Worm (Caenorhabditis elegans) whole organism, late embryonic: ENCODE measurements around the gene D2062.1.
"Not testable (repeated sequence)": the region's sequence is repeated elsewhere in the genome, so short reads cannot be mapped to it uniquely, and the experiment has no call there.

ENCODE experiments used
- F13H6.1 ChIP-seq: sonication (generic microtip); optimal IDR thresholded peaks from 2 replicates; lab custom pipeline; 2016; ENCODE audit warnings: missing genetic modification characterization, missing compliant biosample characterization
- K09A11.1 ChIP-seq: sonication (generic microtip); optimal IDR thresholded peaks from 2 replicates; lab custom pipeline; 2017; ENCODE audit warnings: antibody characterized with exemption, mild to moderate bottlenecking, missing genetic modification characterization, missing compliant biosample characterization; ENCODE audit not compliant: insufficient read depth
- Y22D7AL.16 ChIP-seq: sonication (generic microtip); optimal IDR thresholded peaks from 2 replicates; lab custom pipeline; 2016; ENCODE audit warnings: missing genetic modification characterization, missing compliant biosample characterization
- ceh-14 ChIP-seq: sonication (generic microtip); optimal IDR thresholded peaks from 2 replicates; lab custom pipeline; 2016; ENCODE audit warnings: missing genotype, missing genetic modification characterization, missing compliant biosample characterization
- ceh-18 ChIP-seq: sonication (generic microtip); optimal IDR thresholded peaks from 2 replicates; lab custom pipeline; 2016; ENCODE audit warnings: missing genetic modification characterization, missing compliant biosample characterization
- ceh-19 ChIP-seq: fragments of 200-800 bp; sonication (Bioruptor generic); optimal IDR thresholded peaks from 2 replicates; lab custom pipeline; 2018; ENCODE audit warnings: mild to moderate bottlenecking, missing genetic modification characterization, missing compliant biosample characterization
- ceh-2 ChIP-seq: sonication (generic microtip); optimal IDR thresholded peaks from 2 replicates; lab custom pipeline; 2016; ENCODE audit warnings: missing genotype, missing genetic modification characterization, missing compliant biosample characterization
- ceh-24 ChIP-seq: sonication (generic microtip); optimal IDR thresholded peaks from 2 replicates; lab custom pipeline; 2016; ENCODE audit warnings: mild to moderate bottlenecking, missing genetic modification characterization, missing compliant biosample characterization
- ceh-31 ChIP-seq: sonication (generic microtip); optimal IDR thresholded peaks from 2 replicates; lab custom pipeline; 2016; ENCODE audit warnings: missing genetic modification characterization, missing compliant biosample characterization
- ceh-45 ChIP-seq: fragments of 200-800 bp; sonication (Bioruptor generic); IDR thresholded peaks from 2 replicates; pipeline ENCODE4 v1.3.6; 2022; ENCODE audit warnings: missing genetic modification reagents, missing genetic modification characterization, missing compliant biosample characterization
- ceh-48 ChIP-seq: sonication (generic microtip); optimal IDR thresholded peaks from 2 replicates; lab custom pipeline; 2016; ENCODE audit warnings: missing genetic modification characterization, inconsistent platforms, missing compliant biosample characterization
- ceh-6 ChIP-seq: fragments of 200-800 bp; sonication (Bioruptor generic); optimal IDR thresholded peaks from 2 replicates; lab custom pipeline; 2018; ENCODE audit warnings: mild to moderate bottlenecking, missing genetic modification characterization, missing compliant biosample characterization
- elt-2 ChIP-seq: sonication (generic microtip); optimal IDR thresholded peaks from 2 replicates; lab custom pipeline; 2016; ENCODE audit warnings: missing genetic modification reagents, missing genetic modification characterization, missing compliant biosample characterization
- elt-4 ChIP-seq: sonication (generic microtip); optimal IDR thresholded peaks from 2 replicates; lab custom pipeline; 2016; ENCODE audit warnings: missing genetic modification characterization, missing compliant biosample characterization
- eyg-1 ChIP-seq: sonication (generic microtip); optimal IDR thresholded peaks from 2 replicates; lab custom pipeline; 2016; ENCODE audit warnings: missing genotype, missing genetic modification characterization, missing compliant biosample characterization
- fkh-10 ChIP-seq: fragments of 150-350 bp; optimal IDR thresholded peaks from 2 replicates; lab custom pipeline; 2014; ENCODE audit warnings: missing biosample characterization, missing genetic modification reagents, missing genetic modification characterization
- fkh-6 ChIP-seq: sonication (generic microtip); optimal IDR thresholded peaks from 2 replicates; lab custom pipeline; 2016; ENCODE audit warnings: missing genetic modification characterization, missing compliant biosample characterization
- hlh-6 ChIP-seq: sonication (generic microtip); optimal IDR thresholded peaks from 2 replicates; lab custom pipeline; 2016; ENCODE audit warnings: missing genotype, missing genetic modification characterization, missing compliant biosample characterization
- hlh-8 ChIP-seq: sonication (generic microtip); optimal IDR thresholded peaks from 2 replicates; lab custom pipeline; 2016; ENCODE audit warnings: missing genotype, missing genetic modification characterization, missing compliant biosample characterization
- lim-6 ChIP-seq: sonication (generic microtip); optimal IDR thresholded peaks from 2 replicates; lab custom pipeline; 2016; ENCODE audit warnings: missing genetic modification characterization, missing compliant biosample characterization
- lin-11 ChIP-seq: fragments of 200-800 bp; sonication (Bioruptor generic); optimal IDR thresholded peaks from 2 replicates; lab custom pipeline; 2018; ENCODE audit warnings: mild to moderate bottlenecking, missing genetic modification characterization, missing compliant biosample characterization
- madf-2 ChIP-seq: sonication (generic microtip); optimal IDR thresholded peaks from 2 replicates; lab custom pipeline; 2017; ENCODE audit warnings: missing genetic modification characterization, missing compliant biosample characterization
- mec-3 ChIP-seq: sonication (generic microtip); optimal IDR thresholded peaks from 2 replicates; lab custom pipeline; 2016; ENCODE audit warnings: borderline replicate concordance, missing genetic modification characterization, missing compliant biosample characterization
- nhr-11 ChIP-seq: fragments of 150-350 bp; optimal IDR thresholded peaks from 2 replicates; lab custom pipeline; 2014; ENCODE audit warnings: missing biosample characterization, missing genetic modification characterization
- nhr-232 ChIP-seq: sonication (generic microtip); optimal IDR thresholded peaks from 2 replicates; lab custom pipeline; 2016; ENCODE audit warnings: missing genetic modification characterization, missing compliant biosample characterization
- odd-2 ChIP-seq: sonication (generic microtip); optimal IDR thresholded peaks from 2 replicates; lab custom pipeline; 2017; ENCODE audit warnings: antibody characterized with exemption, mild to moderate bottlenecking, missing genetic modification characterization, missing compliant biosample characterization
- pag-3 ChIP-seq: sonication (generic microtip); optimal IDR thresholded peaks from 2 replicates; lab custom pipeline; 2016; ENCODE audit warnings: missing compliant biosample characterization, missing genetic modification characterization, borderline replicate concordance
- pha-4 ChIP-seq: fragments of 150-350 bp; optimal IDR thresholded peaks from 2 replicates; lab custom pipeline; 2018; ENCODE audit warnings: missing biosample characterization, missing genetic modification reagents, missing genetic modification characterization
- sdc-2 ChIP-seq: sonication (generic microtip); optimal IDR thresholded peaks from 2 replicates; lab custom pipeline; 2016; ENCODE audit warnings: missing genotype, missing genetic modification characterization, missing compliant biosample characterization
- sox-2 ChIP-seq: fragments of 200-800 bp; sonication (Bioruptor generic); IDR thresholded peaks from 2 replicates; pipeline ENCODE4 v1.3.6; 2022; ENCODE audit warnings: missing genetic modification reagents, missing genetic modification characterization, missing compliant biosample characterization
- tbx-2 ChIP-seq: sonication (generic microtip); optimal IDR thresholded peaks from 2 replicates; lab custom pipeline; 2016; ENCODE audit warnings: missing genetic modification characterization, missing compliant biosample characterization
- tbx-7 ChIP-seq: sonication (generic microtip); optimal IDR thresholded peaks from 2 replicates; lab custom pipeline; 2016; ENCODE audit warnings: missing genotype, missing genetic modification characterization, missing compliant biosample characterization
- unc-86 ChIP-seq: sonication (generic microtip); optimal IDR thresholded peaks from 2 replicates; lab custom pipeline; 2016; ENCODE audit warnings: missing genetic modification characterization, missing compliant biosample characterization
- zip-5 ChIP-seq: sonication (generic microtip); optimal IDR thresholded peaks from 2 replicates; lab custom pipeline; 2016; ENCODE audit warnings: missing genetic modification characterization, missing compliant biosample characterization
- ztf-16 ChIP-seq: sonication (generic microtip); optimal IDR thresholded peaks from 2 replicates; lab custom pipeline; 2017; ENCODE audit warnings: missing genetic modification characterization, missing compliant biosample characterization

Gene D2062.1

ce11 chrII:2665081-2665480, 33.8 kb downstream of the D2062.1 start, which contains the start of gene F22E5.2:
TSS of gene F22E5.2 (plus strand) at chrII:2665381.
- TF ChIP-seq nhr-232, unc-86, pha-4 (tag; lab: Kevin White, UChicago): not testable (repeated sequence)

- no peak for TF ChIP-seq lin-11 (tag; lab: Kevin White, UChicago)
- TF ChIP-seq nhr-232 (tag; lab: Kevin White, UChicago), result no peak
- TF ChIP-seq F13H6.1 (tag; lab: Kevin White, UChicago), result no peak
- no peak for TF ChIP-seq ceh-6 (GFP tag; lab: Kevin White, UChicago)
- TF ChIP-seq elt-2 (tag; lab: Kevin White, UChicago), result no peak
- no peak for TF ChIP-seq mec-3
- TF ChIP-seq zip-5 (tag; lab: Kevin White, UChicago), result no peak
- TF ChIP-seq tbx-2 (tag; lab: Kevin White, UChicago), result no peak
- TF ChIP-seq nhr-11 (tag; lab: Kevin White, UChicago), result no peak
- no peak for TF ChIP-seq ceh-14 (tag; lab: Kevin White, UChicago)
- TF ChIP-seq fkh-10 (GFP tag; lab: Kevin White, UChicago), result no peak
- no peak for TF ChIP-seq odd-2 (tag; lab: Kevin White, UChicago)
- no peak for TF ChIP-seq ceh-48
- no peak for TF ChIP-seq sdc-2 (tag; lab: Kevin White, UChicago)
- no peak for TF ChIP-seq K09A11.1 (tag; lab: Kevin White, UChicago)
- no peak for TF ChIP-seq tbx-7 (tag; lab: Kevin White, UChicago)
- TF ChIP-seq lim-6 (tag; lab: Kevin White, UChicago), result no peak
- TF ChIP-seq ceh-19 (GFP tag; lab: Kevin White, UChicago), result no peak
- no peak for TF ChIP-seq hlh-8 (tag; lab: Kevin White, UChicago)
- TF ChIP-seq pag-3 (tag; lab: Kevin White, UChicago), result no peak
Observed at ce11 chrII:2665606-2666005, 34.3 kb downstream of the D2062.1 start, which contains the start of gene F22E5.22. TSS of gene F22E5.22 (plus strand) at chrII:2665906.

ce11 chrII:2672320-2672719, 41.1 kb downstream of the D2062.1 start, which contains the start of gene sri-57:
TSS of gene sri-57 (minus strand) at chrII:2672420.
- not testable (repeated sequence) for TF ChIP-seq tbx-7 (tag; lab: Kevin White, UChicago); ceh-18 (tag; lab: Kevin White, UChicago); sox-2 (GFP tag; lab: Robert Waterston, UW)

ce11 chrII:2673534-2673933, 42.3 kb downstream of the D2062.1 start, which contains the start of the genes F22E5.20 and F22E5.1:
TSS of gene F22E5.20 (minus strand) at chrII:2673634.
TSS of gene F22E5.1 (plus strand) at chrII:2673775.
- TF ChIP-seq ceh-24, Y22D7AL.16, ceh-31 (tag; lab: Kevin White, UChicago): not testable (repeated sequence)

- TF ChIP-seq elt-2 (tag; lab: Kevin White, UChicago) (peak; percentile 84), madf-2 (tag; lab: Kevin White, UChicago) (no peak), ztf-16 (tag; lab: Kevin White, UChicago) (no peak), elt-4 (tag; lab: Kevin White, UChicago) (no peak), hlh-6 (tag; lab: Kevin White, UChicago) (no peak), ceh-2 (no peak), eyg-1 (no peak), ceh-45 (GFP tag; lab: Robert Waterston, UW) (no peak), fkh-6 (tag; lab: Kevin White, UChicago) (no peak)
Observed at ce11 chrII:2677534-2678168, 46.4 kb downstream of the D2062.1 start, which contains the start of gene F22E5.17. TSS of gene F22E5.17 (plus strand) at chrII:2678041.
